Worm (Caenorhabditis elegans) whole organism, L3 larva: ENCODE results near the gene ipp-5.
A peak's percentile ranks its signal among the peaks of the same experiment; 100 is the strongest.

Experiments
- ZK546.5 ChIP-seq: sonication (generic microtip); optimal IDR thresholded peaks from 2 replicates; lab custom pipeline; 2017; ENCODE audit warnings: missing biosample characterization, missing genetic modification characterization
- ceh-28 ChIP-seq: fragments of 150-350 bp; optimal IDR thresholded peaks from 2 replicates; lab custom pipeline; 2014; ENCODE audit warnings: missing biosample characterization, missing genetic modification reagents, missing genetic modification characterization
- ceh-82 ChIP-seq: fragments of 150-350 bp; optimal IDR thresholded peaks from 2 replicates; lab custom pipeline; 2014; ENCODE audit warnings: missing biosample characterization, missing genetic modification characterization
- daf-12 ChIP-seq: fragments of 150-350 bp; optimal IDR thresholded peaks from 2 replicates; lab custom pipeline; 2014; ENCODE audit warnings: missing biosample characterization, missing genetic modification reagents, missing genetic modification characterization
- egl-27 ChIP-seq: sonication (generic microtip); optimal IDR thresholded peaks from 4 replicates; lab custom pipeline; 2017; ENCODE audit warnings: missing biosample characterization, missing genetic modification reagents, missing genetic modification characterization
- egl-5 ChIP-seq: fragments of 150-350 bp; optimal IDR thresholded peaks from 2 replicates; lab custom pipeline; 2017; ENCODE audit warnings: missing biosample characterization, missing genetic modification reagents, missing genetic modification characterization, inconsistent platforms
- elt-1 ChIP-seq: fragments of 150-350 bp; optimal IDR thresholded peaks from 2 replicates; lab custom pipeline; 2014; ENCODE audit warnings: missing biosample characterization, missing genetic modification characterization
- elt-2 ChIP-seq: sonication (generic microtip); optimal IDR thresholded peaks from 2 replicates; lab custom pipeline; 2016; ENCODE audit warnings: missing genetic modification reagents, mild to moderate bottlenecking, missing genetic modification characterization, missing compliant biosample characterization
- elt-3 ChIP-seq, 3 experiments: fragments of 150-350 bp in 1 of 3; sonication (generic microtip) in 2 of 3; optimal IDR thresholded peaks; 2 replicates in 2 of 3; 4 replicates in 1 of 3; lab custom pipeline; 2014 to 2017; ENCODE audit warnings: missing biosample characterization in 3 of 3, missing genetic modification characterization in 3 of 3
- eor-1 ChIP-seq, 2 experiments: fragments of 150-350 bp; optimal IDR thresholded peaks; 2 replicates each; lab custom pipeline; 2014 to 2018; ENCODE audit warnings: missing biosample characterization in 2 of 2, missing genetic modification characterization in 2 of 2
- fkh-10 ChIP-seq: sonication (generic microtip); optimal IDR thresholded peaks from 2 replicates; lab custom pipeline; 2017; ENCODE audit warnings: missing biosample characterization, missing genetic modification reagents, missing genetic modification characterization
- fos-1 ChIP-seq: fragments of 150-350 bp; optimal IDR thresholded peaks from 2 replicates; lab custom pipeline; 2014; ENCODE audit warnings: missing biosample characterization, missing genetic modification characterization
- jun-1 ChIP-seq: fragments of 150-350 bp; optimal IDR thresholded peaks from 2 replicates; lab custom pipeline; 2014; ENCODE audit warnings: missing biosample characterization, missing genetic modification reagents, missing genetic modification characterization
- lin-15B ChIP-seq: fragments of 150-350 bp; optimal IDR thresholded peaks from 2 replicates; lab custom pipeline; 2014; ENCODE audit warnings: missing biosample characterization, missing genetic modification characterization
- lin-39 ChIP-seq: fragments of 150-350 bp; optimal IDR thresholded peaks from 2 replicates; lab custom pipeline; 2018; ENCODE audit warnings: missing biosample characterization, missing genetic modification reagents, missing genetic modification characterization
- mdl-1 ChIP-seq: fragments of 150-350 bp; optimal IDR thresholded peaks from 2 replicates; lab custom pipeline; 2014; ENCODE audit warnings: missing biosample characterization, missing genetic modification characterization
- nfya-1 ChIP-seq: sonication (generic microtip); optimal IDR thresholded peaks from 2 replicates; lab custom pipeline; 2017; ENCODE audit warnings: missing genetic modification characterization, mild to moderate bottlenecking, missing compliant biosample characterization, antibody characterized with exemption, moderate library complexity; ENCODE audit not compliant: insufficient read depth
- nhr-11 ChIP-seq: fragments of 150-350 bp; optimal IDR thresholded peaks from 2 replicates; lab custom pipeline; 2014; ENCODE audit warnings: missing biosample characterization, missing genetic modification characterization
- nhr-12 ChIP-seq: fragments of 150-350 bp; optimal IDR thresholded peaks from 2 replicates; lab custom pipeline; 2014; ENCODE audit warnings: missing biosample characterization, missing genetic modification characterization
- nhr-23 ChIP-seq: fragments of 150-350 bp; optimal IDR thresholded peaks from 2 replicates; lab custom pipeline; 2014; ENCODE audit warnings: missing biosample characterization, missing genetic modification reagents, missing genetic modification characterization
- nhr-237 ChIP-seq: fragments of 150-350 bp; optimal IDR thresholded peaks from 2 replicates; lab custom pipeline; 2014; ENCODE audit warnings: missing biosample characterization, missing genetic modification characterization
- nhr-25 ChIP-seq: sonication (generic microtip); optimal IDR thresholded peaks from 2 replicates; lab custom pipeline; 2017; ENCODE audit warnings: missing biosample characterization, missing genetic modification characterization
- nhr-28 ChIP-seq: fragments of 150-350 bp; optimal IDR thresholded peaks from 2 replicates; lab custom pipeline; 2014; ENCODE audit warnings: missing biosample characterization, missing genetic modification characterization
- nhr-67 ChIP-seq: fragments of 150-350 bp; optimal IDR thresholded peaks from 2 replicates; lab custom pipeline; 2014; ENCODE audit warnings: missing biosample characterization, missing genetic modification characterization
- nhr-77 ChIP-seq: fragments of 150-350 bp; optimal IDR thresholded peaks from 2 replicates; lab custom pipeline; 2014; ENCODE audit warnings: missing biosample characterization, missing genetic modification characterization
- pqm-1 ChIP-seq: fragments of 150-350 bp; optimal IDR thresholded peaks from 2 replicates; lab custom pipeline; 2017; ENCODE audit warnings: missing biosample characterization, missing genetic modification characterization, inconsistent platforms
- skn-1 ChIP-seq: fragments of 150-350 bp; optimal IDR thresholded peaks from 2 replicates; lab custom pipeline; 2014; ENCODE audit warnings: missing biosample characterization, missing genetic modification characterization
- unc-39 ChIP-seq: sonication (generic microtip); optimal IDR thresholded peaks from 4 replicates; lab custom pipeline; 2017; ENCODE audit warnings: missing biosample characterization, missing genetic modification characterization
- unc-62 ChIP-seq: fragments of 150-350 bp; sonication (generic microtip); optimal IDR thresholded peaks from 4 replicates; lab custom pipeline; 2014; ENCODE audit warnings: missing biosample characterization, missing genetic modification reagents, missing genetic modification characterization
- zag-1 ChIP-seq: fragments of 150-350 bp; optimal IDR thresholded peaks from 2 replicates; lab custom pipeline; 2014; ENCODE audit warnings: missing biosample characterization, missing genetic modification characterization
- ztf-11 ChIP-seq: fragments of 150-350 bp; optimal IDR thresholded peaks from 2 replicates; lab custom pipeline; 2014; ENCODE audit warnings: missing biosample characterization, missing genetic modification characterization

ipp-5 gene

ce11 chrX:6065936-6066452 lies 34.7 kb downstream of the ipp-5 start, which contains the start of gene ptr-4:
TSS of gene ptr-4 (minus strand) at chrX:6065986.
- TF ChIP-seq elt-2 (tag; lab: Kevin White, UChicago) (no peak), nhr-25 (peak; percentile 13)

ce11 chrX:6066618-6067017 lies 35.3 kb downstream of the ipp-5 start:
- TF ChIP-seq nfya-1 (no peak), nhr-23 (tag; lab: Kevin White, UChicago) (peak; percentile 79)
- TF ChIP-seq, all 47 proteins: peak for 1

ce11 chrX:6075209-6075608 lies 43.9 kb downstream of the ipp-5 start, which contains the start of gene lgc-58:
TSS of gene lgc-58 (plus strand) at chrX:6075509.
- TF ChIP-seq nfya-1 (no peak), egl-5 (tag; lab: Kevin White, UChicago) (no peak), nhr-25 (no peak), fos-1 (no peak), egl-27 (tag; lab: Kevin White, UChicago) (no peak), daf-12 (tag; lab: Kevin White, UChicago) (no peak), skn-1 (tag; lab: Kevin White, UChicago) (no peak), nhr-12 (tag; lab: Kevin White, UChicago) (no peak), unc-39 (tag; lab: Kevin White, UChicago) (no peak), ceh-28 (tag; lab: Kevin White, UChicago) (no peak), elt-3 (tag; optimal IDR thresholded peaks at IDR 0.05; lab: Kevin White, UChicago) (no peak), nhr-67 (no peak), ceh-82 (tag; lab: Kevin White, UChicago) (no peak), jun-1 (no peak), pqm-1 (tag; lab: Kevin White, UChicago) (no peak), ZK546.5 (tag; lab: Kevin White, UChicago) (no peak), lin-39 (tag; lab: Kevin White, UChicago) (no peak), nhr-237 (tag; lab: Kevin White, UChicago) (no peak), nhr-77 (tag; lab: Kevin White, UChicago) (no peak)

- TF ChIP-seq ceh-82 (tag; lab: Kevin White, UChicago) (no peak), nhr-23 (tag; lab: Kevin White, UChicago) (peak; percentile 47), skn-1 (tag; lab: Kevin White, UChicago) (no peak), eor-1 (tag; optimal IDR thresholded peaks at IDR 0.05; lab: Kevin White, UChicago) (no peak), nhr-12 (tag; lab: Kevin White, UChicago) (no peak), nhr-28 (tag; lab: Kevin White, UChicago) (no peak), ceh-28 (tag; lab: Kevin White, UChicago) (peak; percentile 14), daf-12 (tag; lab: Kevin White, UChicago) (no peak), elt-1 (tag; lab: Kevin White, UChicago) (no peak), ztf-11 (tag; lab: Kevin White, UChicago) (no peak), unc-62 (no peak), pqm-1 (tag; lab: Kevin White, UChicago) (no peak), fkh-10 (GFP tag; lab: Kevin White, UChicago) (no peak), fos-1 (no peak), lin-39 (tag; lab: Kevin White, UChicago) (no peak), egl-27 (tag; lab: Kevin White, UChicago) (no peak), elt-2 (tag; lab: Kevin White, UChicago) (peak; percentile 34), elt-3 (tag; optimal IDR thresholded peaks at IDR 0.05; lab: Kevin White, UChicago) (peak in 1 of 3 experiments; percentile 7)
These were observed 50.5 kb downstream of the ipp-5 start for ce11 chrX:6081793-6082192.

ce11 chrX:6082660-6083059 lies 51.4 kb downstream of the ipp-5 start, which contains the start of gene C45B2.3:
TSS of gene C45B2.3 (plus strand) at chrX:6082960.
- no peak for TF ChIP-seq lin-15B
- no peak for TF ChIP-seq ceh-28 (tag; lab: Kevin White, UChicago)
- no peak for TF ChIP-seq nhr-67
- TF ChIP-seq fkh-10 (GFP tag; lab: Kevin White, UChicago) = no peak
- no peak for TF ChIP-seq mdl-1 (tag; lab: Kevin White, UChicago)
- TF ChIP-seq nhr-11 = no peak
- TF ChIP-seq zag-1 = no peak
